Worm (Caenorhabditis elegans): Measurements from ENCODE around the gene F49E12.7.
A peak's percentile ranks its signal among the peaks of the same experiment; 100 is the strongest.

Gene F49E12.7

ce11 chrII:8396041-8396440, at the start of gene F49E12.7:
Gene F49E12.7, minus strand, starts transcription at chrII:8396141.
- TF ChIP-seq nhr-6 (tag; optimal IDR thresholded peaks at IDR 0.05): no peak
- TF ChIP-seq R02D3.7 (tag; optimal IDR thresholded peaks at IDR 0.05): no peak
- TF ChIP-seq elt-3 (tag; optimal IDR thresholded peaks at IDR 0.05): no peak
- TF ChIP-seq snpc-4 (tag; optimal IDR thresholded peaks at IDR 0.05): no peak
- TF ChIP-seq nhr-12 (tag; optimal IDR thresholded peaks at IDR 0.05): no peak
- TF ChIP-seq mab-5 (tag; optimal IDR thresholded peaks at IDR 0.05): no peak
- no peak for TF ChIP-seq ceh-16 (tag; optimal IDR thresholded peaks at IDR 0.05)
- TF ChIP-seq dmd-4 (tag; optimal IDR thresholded peaks at IDR 0.05): no peak
- no peak for TF ChIP-seq fos-1 (tag; optimal IDR thresholded peaks at IDR 0.05)
- no peak for TF ChIP-seq unc-39 (tag; optimal IDR thresholded peaks at IDR 0.05)
- TF ChIP-seq lin-11 (tag; optimal IDR thresholded peaks at IDR 0.05): no peak
- no peak for TF ChIP-seq sma-3 (GFP tag; optimal IDR thresholded peaks at IDR 0.05)
- TF ChIP-seq C34F6.9 (tag; optimal IDR thresholded peaks at IDR 0.05): no peak
- no peak for TF ChIP-seq mbf-1 (tag; optimal IDR thresholded peaks at IDR 0.05)
- TF ChIP-seq nhr-21 (tag; optimal IDR thresholded peaks at IDR 0.05): no peak
- no peak for TF ChIP-seq nhr-129 (tag; optimal IDR thresholded peaks at IDR 0.05)
- TF ChIP-seq nhr-77 (tag; optimal IDR thresholded peaks at IDR 0.05): no peak
- TF ChIP-seq lin-13 (GFP tag; optimal IDR thresholded peaks at IDR 0.05): no peak

ce11 chrII:8444007-8444406, 48.1 kb upstream of the F49E12.7 start, which contains the start of gene evl-20:
Gene evl-20, plus strand, starts transcription at chrII:8444307.
- no peak for TF ChIP-seq ama-1 (optimal IDR thresholded peaks at IDR 0.05)
- TF ChIP-seq sem-4 (tag; optimal IDR thresholded peaks at IDR 0.05): no peak
- TF ChIP-seq blmp-1 (tag; optimal IDR thresholded peaks at IDR 0.05; ENCODE audit: insufficient read depth): no peak
- no peak for TF ChIP-seq lsy-2 (tag; optimal IDR thresholded peaks at IDR 0.05)
- TF ChIP-seq lin-11 (tag; optimal IDR thresholded peaks at IDR 0.05): no peak
- no peak for TF ChIP-seq Y55F3AM.14 (GFP tag; optimal IDR thresholded peaks at IDR 0.05)
- TF ChIP-seq nhr-6 (tag; optimal IDR thresholded peaks at IDR 0.05): no peak
- TF ChIP-seq nhr-25 (tag; optimal IDR thresholded peaks at IDR 0.05): no peak
- TF ChIP-seq elt-1 (tag; optimal IDR thresholded peaks at IDR 0.05): no peak
- TF ChIP-seq nhr-21 (tag; optimal IDR thresholded peaks at IDR 0.05): no peak
- TF ChIP-seq sma-9 (GFP tag; optimal IDR thresholded peaks at IDR 0.05): no peak
- TF ChIP-seq sma-9 (tag; optimal IDR thresholded peaks at IDR 0.05): no peak
- no peak for TF ChIP-seq ztf-4 (tag; optimal IDR thresholded peaks at IDR 0.05)
- no peak for TF ChIP-seq F13H6.1 (tag; optimal IDR thresholded peaks at IDR 0.05)
- TF ChIP-seq nhr-237 (tag; optimal IDR thresholded peaks at IDR 0.05): no peak
- no peak for TF ChIP-seq nhr-23 (tag; optimal IDR thresholded peaks at IDR 0.05)
- no peak for TF ChIP-seq lin-39 (tag; optimal IDR thresholded peaks at IDR 0.05)
- TF ChIP-seq R02D3.7 (tag; optimal IDR thresholded peaks at IDR 0.05): no peak
- no peak for TF ChIP-seq unc-39 (tag; optimal IDR thresholded peaks at IDR 0.05)
- TF ChIP-seq ztf-11 (tag; optimal IDR thresholded peaks at IDR 0.05): no peak
- no peak for TF ChIP-seq ceh-82 (tag; optimal IDR thresholded peaks at IDR 0.05)

- TF ChIP-seq zag-1 (tag; optimal IDR thresholded peaks at IDR 0.05) (no peak), nhr-129 (tag; optimal IDR thresholded peaks at IDR 0.05) (no peak), nhr-6 (tag; optimal IDR thresholded peaks at IDR 0.05) (no peak), snpc-4 (tag; optimal IDR thresholded peaks at IDR 0.05) (no peak), nhr-77 (tag; optimal IDR thresholded peaks at IDR 0.05) (no peak), ama-1 (optimal IDR thresholded peaks at IDR 0.05) (no peak), mdl-1 (tag; optimal IDR thresholded peaks at IDR 0.05) (no peak), peb-1 (tag; optimal IDR thresholded peaks at IDR 0.05) (no peak), unc-62 (GFP tag; optimal IDR thresholded peaks at IDR 0.05) (no peak), unc-39 (tag; optimal IDR thresholded peaks at IDR 0.05) (no peak)
Observed at ce11 chrII:8442717-8443223, 46.8 kb upstream of the F49E12.7 start, which contains the start of gene eif-3.G. Gene eif-3.G, plus strand, starts transcription at chrII:8442767.

- TF ChIP-seq mbf-1 (tag; optimal IDR thresholded peaks at IDR 0.05) (no peak), nhr-77 (tag; optimal IDR thresholded peaks at IDR 0.05) (no peak), snpc-4 (tag; optimal IDR thresholded peaks at IDR 0.05) (no peak), skn-1 (tag; optimal IDR thresholded peaks at IDR 0.05) (no peak), fos-1 (tag; optimal IDR thresholded peaks at IDR 0.05) (peak; percentile 16), unc-55 (GFP tag; optimal IDR thresholded peaks at IDR 0.05) (peak; percentile 59), ceh-82 (tag; optimal IDR thresholded peaks at IDR 0.05) (no peak), gmeb-1 (tag; optimal IDR thresholded peaks at IDR 0.05) (peak; percentile 53), lin-39 (tag; optimal IDR thresholded peaks at IDR 0.05) (no peak), dmd-4 (tag; optimal IDR thresholded peaks at IDR 0.05) (no peak), egl-27 (tag; optimal IDR thresholded peaks at IDR 0.05) (no peak), blmp-1 (tag; optimal IDR thresholded peaks at IDR 0.05; ENCODE audit: insufficient read depth) (peak; percentile 17), nhr-25 (tag; optimal IDR thresholded peaks at IDR 0.05) (peak; percentile 79), C34F6.9 (tag; optimal IDR thresholded peaks at IDR 0.05) (peak; percentile 43), sma-3 (GFP tag; optimal IDR thresholded peaks at IDR 0.05) (peak; percentile 67), sma-9 (GFP tag; optimal IDR thresholded peaks at IDR 0.05) (peak; percentile 60), sma-9 (tag; optimal IDR thresholded peaks at IDR 0.05) (no peak), crh-2 (tag; optimal IDR thresholded peaks at IDR 0.05) (peak; percentile 31), ZK546.5 (tag; optimal IDR thresholded peaks at IDR 0.05) (no peak), peb-1 (tag; optimal IDR thresholded peaks at IDR 0.05) (no peak), ztf-1 (GFP tag; conservative IDR thresholded peaks at IDR 0.05) (no peak), F13H6.1 (tag; optimal IDR thresholded peaks at IDR 0.05) (peak; percentile 1), nhr-21 (tag; optimal IDR thresholded peaks at IDR 0.05) (peak; percentile 65), Y55F3AM.14 (GFP tag; optimal IDR thresholded peaks at IDR 0.05) (peak; percentile 42), nhr-12 (tag; optimal IDR thresholded peaks at IDR 0.05) (no peak), lsy-2 (tag; optimal IDR thresholded peaks at IDR 0.05) (peak; percentile 76 to 93)
Observed at ce11 chrII:8442176-8442575, 46.2 kb upstream of the F49E12.7 start.
